Worm (Caenorhabditis elegans) whole organism, L1 larva: ENCODE measurements around the gene lact-7.

Experiments used
- C04F5.9 ChIP-seq: sonication (generic microtip); optimal IDR thresholded peaks from 2 replicates; lab custom pipeline; 2016; ENCODE audit warnings: missing genetic modification characterization, missing compliant biosample characterization
- C16A3.4 ChIP-seq: fragments of 150-350 bp; optimal IDR thresholded peaks from 2 replicates; lab custom pipeline; 2014; ENCODE audit warnings: missing biosample characterization, missing genetic modification characterization
- F16B12.6 ChIP-seq: fragments of 150-350 bp; optimal IDR thresholded peaks from 2 replicates; lab custom pipeline; 2014; ENCODE audit warnings: missing biosample characterization, missing genetic modification characterization
- Y116A8C.19 ChIP-seq: sonication (generic microtip); optimal IDR thresholded peaks from 2 replicates; lab custom pipeline; 2016; ENCODE audit warnings: missing compliant biosample characterization, missing genetic modification characterization, borderline replicate concordance
- ceh-63 ChIP-seq: fragments of 200-800 bp; sonication (Bioruptor generic); optimal IDR thresholded peaks from 2 replicates; lab custom pipeline; 2018; ENCODE audit warnings: mild to moderate bottlenecking, missing genetic modification characterization, missing compliant biosample characterization
- elt-2 ChIP-seq: sonication (generic microtip); optimal IDR thresholded peaks from 2 replicates; lab custom pipeline; 2016; ENCODE audit warnings: missing genetic modification characterization, mild to moderate bottlenecking, inconsistent platforms, missing compliant biosample characterization, missing genetic modification reagents
- isw-1 ChIP-seq: fragments of 200-800 bp; sonication (Bioruptor generic); IDR thresholded peaks from 2 replicates; pipeline ENCODE4 v1.3.6; 2022; ENCODE audit warnings: missing genetic modification characterization, missing compliant biosample characterization
- lin-15B ChIP-seq: fragments of 150-350 bp; sonication (generic microtip); optimal IDR thresholded peaks from 3 replicates; lab custom pipeline; 2014; ENCODE audit warnings: missing biosample characterization, missing genetic modification characterization
- lsy-2 ChIP-seq, 2 experiments: fragments of 150-350 bp; optimal IDR thresholded peaks; 2 replicates each; lab custom pipeline; 2014; ENCODE audit warnings: missing biosample characterization in 2 of 2, missing genetic modification characterization in 2 of 2
- nhr-11 ChIP-seq: fragments of 150-350 bp; optimal IDR thresholded peaks from 2 replicates; lab custom pipeline; 2014; ENCODE audit warnings: missing biosample characterization, missing genetic modification characterization
- pqm-1 ChIP-seq: sonication (generic microtip); optimal IDR thresholded peaks from 3 replicates; lab custom pipeline; 2017; ENCODE audit warnings: missing biosample characterization, missing genetic modification characterization
- tbx-2 ChIP-seq: sonication (generic microtip); optimal IDR thresholded peaks from 2 replicates; lab custom pipeline; 2016; ENCODE audit warnings: missing genetic modification characterization, missing compliant biosample characterization
- unc-62 ChIP-seq: fragments of 150-350 bp; optimal IDR thresholded peaks from 2 replicates; lab custom pipeline; 2014; ENCODE audit warnings: missing biosample characterization, missing genetic modification reagents, missing genetic modification characterization

ce11 chrX:11718751-11719150 is 40.2 kb upstream of the lact-7 start:
- no peak for TF ChIP-seq C04F5.9 (tag; lab: Kevin White, UChicago)
- TF ChIP-seq elt-2 (tag; lab: Kevin White, UChicago), result no peak
- TF ChIP-seq lsy-2 (tag; optimal IDR thresholded peaks at IDR 0.05; lab: Kevin White, UChicago), result no peak
- no peak for TF ChIP-seq isw-1 (GFP tag; lab: Robert Waterston, UW)
- TF ChIP-seq Y116A8C.19, result no peak
- TF ChIP-seq unc-62 (GFP tag; lab: Kevin White, UChicago), result no peak
- no peak for TF ChIP-seq C16A3.4 (tag; lab: Kevin White, UChicago)
- no peak for TF ChIP-seq F16B12.6 (tag; lab: Kevin White, UChicago)
- TF ChIP-seq lin-15B, result no peak
- no peak for TF ChIP-seq tbx-2 (tag; lab: Kevin White, UChicago)
- no peak for TF ChIP-seq nhr-11
- no peak for TF ChIP-seq pqm-1 (tag; lab: Kevin White, UChicago)
- TF ChIP-seq ceh-63 (GFP tag; lab: Kevin White, UChicago), result no peak
